Fruit fly (Drosophila melanogaster) whole organism, wandering third instar larva: Measurements from ENCODE around the gene CG31673.

Experiments
- Abd-B ChIP-seq: fragments of >200 bp; optimal IDR thresholded peaks from 2 replicates; lab custom pipeline; 2017; ENCODE audit warnings: missing biosample characterization, missing genetic modification characterization
- CG9705 ChIP-seq: fragments of 200-800 bp; sonication (Bioruptor generic); optimal IDR thresholded peaks from 2 replicates; lab custom pipeline; 2018; ENCODE audit warnings: missing biosample characterization, mild to moderate bottlenecking, missing genetic modification characterization
- CrebA ChIP-seq: fragments of 200-800 bp; sonication (Bioruptor generic); optimal IDR thresholded peaks from 2 replicates; lab custom pipeline; 2016; ENCODE audit warnings: missing biosample characterization, mild to moderate bottlenecking, missing genetic modification characterization, borderline replicate concordance
- Dif ChIP-seq: fragments of 200-275, 200-300 bp; sonication (Bioruptor generic); optimal IDR thresholded peaks from 2 replicates; lab custom pipeline; 2018; ENCODE audit warnings: missing biosample characterization, missing genetic modification characterization; ENCODE audit not compliant: partially characterized antibody
- GATAd ChIP-seq: sonication (Bioruptor generic); optimal IDR thresholded peaks from 2 replicates; lab custom pipeline; 2016; ENCODE audit warnings: missing biosample characterization, missing genetic modification characterization
- HLH106 ChIP-seq: fragments of 200-800 bp; optimal IDR thresholded peaks from 3 replicates; lab custom pipeline; 2019; ENCODE audit warnings: missing biosample characterization, mild to moderate bottlenecking, missing genetic modification characterization, moderate library complexity
- Hnf4 ChIP-seq: fragments of 200-800 bp; sonication (Bioruptor generic); optimal IDR thresholded peaks from 2 replicates; lab custom pipeline; 2016; ENCODE audit warnings: missing biosample characterization, mild to moderate bottlenecking, missing genetic modification characterization
- Hr78 ChIP-seq: fragments of >200 bp; optimal IDR thresholded peaks from 2 replicates; lab custom pipeline; 2017; ENCODE audit warnings: missing biosample characterization, missing genetic modification characterization
- Hr83 ChIP-seq: fragments of 200-300 bp; sonication (Bioruptor generic); optimal IDR thresholded peaks from 2 replicates; lab custom pipeline; 2016; ENCODE audit warnings: missing biosample characterization, mild to moderate bottlenecking, missing genetic modification characterization, moderate library complexity; ENCODE audit not compliant: poor library complexity, severe bottlenecking
- Jra ChIP-seq: sonication (Bioruptor generic); optimal IDR thresholded peaks from 2 replicates; lab custom pipeline; 2016; ENCODE audit warnings: missing biosample characterization, missing genetic modification characterization
- Mio ChIP-seq: sonication (Bioruptor generic); optimal IDR thresholded peaks from 2 replicates; lab custom pipeline; 2016; ENCODE audit warnings: missing biosample characterization, missing genetic modification characterization
- Myc ChIP-seq: fragments of >200 bp; optimal IDR thresholded peaks from 2 replicates; lab custom pipeline; 2017
- N ChIP-seq: fragments of >200 bp; optimal IDR thresholded peaks from 2 replicates; lab custom pipeline; 2018; ENCODE audit warnings: missing biosample characterization, missing external identifiers, missing genetic modification characterization
- OdsH ChIP-seq: fragments of 200-800 bp; sonication (Bioruptor generic); optimal IDR thresholded peaks from 2 replicates; lab custom pipeline; 2016; ENCODE audit warnings: missing biosample characterization, mild to moderate bottlenecking, missing genetic modification characterization
- Rel ChIP-seq, 2 experiments: fragments of 200-800 bp; sonication (Bioruptor generic) in 1 of 2; optimal IDR thresholded peaks; 2 replicates in 1 of 2; 3 replicates in 1 of 2; lab custom pipeline; 2016 to 2019; ENCODE audit warnings: mild to moderate bottlenecking in 2 of 2, missing biosample characterization in 2 of 2, missing genetic modification characterization in 2 of 2, moderate library complexity in 1 of 2
- Sp1 ChIP-seq: fragments of 200-800 bp; sonication (Bioruptor generic); optimal IDR thresholded peaks from 3 replicates; lab custom pipeline; 2019; ENCODE audit warnings: missing biosample characterization, mild to moderate bottlenecking, missing genetic modification characterization, moderate library complexity
- Vsx2 ChIP-seq: fragments of 200-300, 225-300 bp; sonication (Bioruptor generic); optimal IDR thresholded peaks from 2 replicates; lab custom pipeline; 2018; ENCODE audit warnings: missing biosample characterization, missing genetic modification characterization; ENCODE audit not compliant: partially characterized antibody
- br ChIP-seq: fragments of 200-800 bp; sonication (Bioruptor generic); optimal IDR thresholded peaks from 2 replicates; lab custom pipeline; 2016; ENCODE audit warnings: missing biosample characterization, missing genetic modification characterization
- brk ChIP-seq: fragments of 200-800 bp; sonication (Bioruptor generic); optimal IDR thresholded peaks from 2 replicates; lab custom pipeline; 2016; ENCODE audit warnings: missing biosample characterization, mild to moderate bottlenecking, missing genetic modification characterization
- dl ChIP-seq, 2 experiments: fragments of 175-275, 200-275 bp in 1 of 2; fragments of 200-275 bp in 1 of 2; sonication (Bioruptor generic); optimal IDR thresholded peaks; lab custom pipeline; 2018; ENCODE audit warnings: mild to moderate bottlenecking in 2 of 2, missing biosample characterization in 2 of 2, missing genetic modification characterization in 2 of 2, moderate library complexity in 2 of 2; ENCODE audit not compliant: partially characterized antibody in 2 of 2, insufficient read depth in 1 of 2
- dmrt93B ChIP-seq: fragments of 200-800 bp; sonication (Bioruptor generic); optimal IDR thresholded peaks from 2 replicates; lab custom pipeline; 2018; ENCODE audit warnings: missing biosample characterization, mild to moderate bottlenecking, missing genetic modification characterization
- dsf ChIP-seq: sonication (Bioruptor generic); optimal IDR thresholded peaks from 2 replicates; lab custom pipeline; 2016; ENCODE audit warnings: missing biosample characterization, missing genetic modification characterization, borderline replicate concordance
- ey ChIP-seq: fragments of 200-800 bp; sonication (Bioruptor generic); optimal IDR thresholded peaks from 2 replicates; lab custom pipeline; 2016; ENCODE audit warnings: missing biosample characterization, missing genetic modification characterization
- foxo ChIP-seq, 2 experiments: fragments of 200-800 bp; sonication (Bioruptor generic); optimal IDR thresholded peaks; 2 replicates in 1 of 2; 3 replicates in 1 of 2; lab custom pipeline; 2016 to 2017; ENCODE audit warnings: missing biosample characterization in 2 of 2, missing genetic modification characterization in 2 of 2
- fru ChIP-seq: fragments of 200-800 bp; sonication (Bioruptor generic); optimal IDR thresholded peaks from 3 replicates; lab custom pipeline; 2016; ENCODE audit warnings: missing biosample characterization, mild to moderate bottlenecking, missing genetic modification characterization
- h ChIP-seq: fragments of 200-800 bp; sonication (Bioruptor generic); optimal IDR thresholded peaks from 3 replicates; lab custom pipeline; 2016; ENCODE audit warnings: missing biosample characterization, mild to moderate bottlenecking, missing genetic modification characterization
- jim ChIP-seq: fragments of 175-275, 200-325 bp; sonication (Bioruptor generic); optimal IDR thresholded peaks from 2 replicates; lab custom pipeline; 2016; ENCODE audit warnings: missing biosample characterization, mild to moderate bottlenecking, missing genetic modification characterization
- lola ChIP-seq: fragments of >200 bp; optimal IDR thresholded peaks from 2 replicates; lab custom pipeline; 2017; ENCODE audit warnings: missing biosample characterization, missing genetic modification characterization
- pan ChIP-seq: fragments of >200 bp; optimal IDR thresholded peaks from 2 replicates; lab custom pipeline; 2017
- psq ChIP-seq: fragments of 200-800 bp; sonication (Bioruptor generic); optimal IDR thresholded peaks from 3 replicates; lab custom pipeline; 2017; ENCODE audit warnings: missing biosample characterization, mild to moderate bottlenecking, missing genetic modification characterization, moderate library complexity
- rgr ChIP-seq: fragments of 200-800 bp; sonication (Bioruptor generic); optimal IDR thresholded peaks from 3 replicates; lab custom pipeline; 2016; ENCODE audit warnings: missing biosample characterization, mild to moderate bottlenecking, missing genetic modification characterization
- sage ChIP-seq: fragments of 200-800 bp; sonication (Bioruptor generic); optimal IDR thresholded peaks from 2 replicates; lab custom pipeline; 2016; ENCODE audit warnings: missing biosample characterization, mild to moderate bottlenecking, missing genetic modification characterization
- sv ChIP-seq: fragments of 200-800 bp; sonication (Bioruptor generic); optimal IDR thresholded peaks from 3 replicates; lab custom pipeline; 2016; ENCODE audit warnings: missing biosample characterization, missing genetic modification characterization
- tai ChIP-seq: sonication (Bioruptor generic); optimal IDR thresholded peaks from 2 replicates; lab custom pipeline; 2016; ENCODE audit warnings: missing biosample characterization, missing genetic modification characterization
- usp ChIP-seq: fragments of >200 bp; optimal IDR thresholded peaks from 2 replicates; lab custom pipeline; 2017; ENCODE audit warnings: missing biosample characterization, missing genetic modification characterization
- woc ChIP-seq: sonication (Bioruptor generic); optimal IDR thresholded peaks from 2 replicates; lab custom pipeline; 2016; ENCODE audit warnings: missing biosample characterization, mild to moderate bottlenecking, missing genetic modification characterization

CG31673 gene

DNA sequence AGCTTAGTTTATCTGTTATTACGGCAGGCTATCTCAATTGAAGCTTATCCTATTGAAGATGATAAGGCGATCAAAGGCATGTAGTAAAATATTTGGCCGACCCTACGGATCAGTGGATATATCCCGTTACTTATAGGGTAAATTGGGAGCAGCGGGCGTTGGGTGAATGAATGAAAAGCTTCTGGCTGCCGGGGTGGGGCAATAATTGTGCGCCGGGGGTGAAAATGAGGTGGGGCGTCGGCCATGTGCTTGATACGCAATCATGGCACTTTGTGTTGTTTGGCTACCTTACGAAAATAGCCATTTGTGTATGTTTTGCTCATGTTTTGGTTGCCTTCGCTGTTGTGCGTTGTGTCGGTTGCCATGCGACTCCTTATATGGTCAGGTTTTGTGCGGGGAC is 27.6 kb upstream of the CG31673 start:
- TF ChIP-seq Vsx2 (GFP tag; lab: Kevin White, UChicago) (no peak), fru (GFP tag; lab: Kevin White, UChicago) (no peak), Rel (GFP tag; optimal IDR thresholded peaks at IDR 0.05; lab: Kevin White, UChicago) (no peak), Rel (tag; optimal IDR thresholded peaks at IDR 0.05; lab: Kevin White, UChicago) (peak; percentile 27)

DNA sequence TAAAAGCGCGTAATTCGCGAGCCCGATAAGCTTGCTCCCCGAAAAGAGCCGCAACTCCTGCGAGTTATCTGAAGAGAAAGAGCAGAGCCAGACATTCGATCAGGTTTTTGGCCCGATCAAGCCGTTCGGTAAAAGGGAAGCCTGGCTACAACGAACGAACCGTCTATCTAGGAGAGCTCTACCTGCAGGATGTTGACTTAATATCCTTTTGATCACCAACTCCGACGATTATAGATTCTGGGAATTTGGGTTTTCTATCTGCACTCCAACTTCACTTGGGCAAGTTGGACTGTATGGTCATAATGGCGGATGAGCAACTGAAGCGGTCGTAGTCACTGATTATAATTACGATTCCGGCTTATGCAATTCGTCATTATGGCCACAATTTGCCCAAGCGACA is 27.2 kb upstream of the CG31673 start:
- TF ChIP-seq br (GFP tag; lab: Kevin White, UChicago) = no peak
- no peak for TF ChIP-seq dsf
- no peak for TF ChIP-seq Hr78 (GFP tag; lab: Kevin White, UChicago)
- peak; percentile 23 for TF ChIP-seq sage
- no peak for TF ChIP-seq CG9705 (GFP tag; lab: Kevin White, UChicago)
- no peak for TF ChIP-seq jim (GFP tag; lab: Kevin White, UChicago)
- peak; percentile 65 for TF ChIP-seq HLH106 (tag; lab: Kevin White, UChicago)
- TF ChIP-seq usp = no peak
- no peak for TF ChIP-seq tai (GFP tag; lab: Kevin White, UChicago)
- no peak for TF ChIP-seq Rel (GFP tag; optimal IDR thresholded peaks at IDR 0.05; lab: Kevin White, UChicago)
- TF ChIP-seq Rel (tag; optimal IDR thresholded peaks at IDR 0.05; lab: Kevin White, UChicago) = no peak
- TF ChIP-seq Abd-B (GFP tag; lab: Kevin White, UChicago) = no peak
- no peak for TF ChIP-seq pan
- TF ChIP-seq dmrt93B (GFP tag; lab: Kevin White, UChicago) = peak; percentile 38
- TF ChIP-seq foxo (GFP tag; optimal IDR thresholded peaks at IDR 0.05; lab: Kevin White, UChicago) = peak in 1 of 2 experiments; percentile 47
- peak; percentile 11 for TF ChIP-seq rgr (GFP tag; lab: Kevin White, UChicago)
- TF ChIP-seq h (GFP tag; lab: Kevin White, UChicago) = peak; percentile 71
- TF ChIP-seq woc (GFP tag; lab: Kevin White, UChicago) = peak; percentile 59
- TF ChIP-seq dl (GFP tag; optimal IDR thresholded peaks at IDR 0.05; lab: Kevin White, UChicago; ENCODE audit: insufficient read depth in 1 of 2, partially characterized antibody in 2 of 2) = no peak
- TF ChIP-seq ey = peak; percentile 33
- TF ChIP-seq psq (GFP tag; lab: Kevin White, UChicago) = no peak
- peak; percentile 21 for TF ChIP-seq fru (GFP tag; lab: Kevin White, UChicago)

DNA sequence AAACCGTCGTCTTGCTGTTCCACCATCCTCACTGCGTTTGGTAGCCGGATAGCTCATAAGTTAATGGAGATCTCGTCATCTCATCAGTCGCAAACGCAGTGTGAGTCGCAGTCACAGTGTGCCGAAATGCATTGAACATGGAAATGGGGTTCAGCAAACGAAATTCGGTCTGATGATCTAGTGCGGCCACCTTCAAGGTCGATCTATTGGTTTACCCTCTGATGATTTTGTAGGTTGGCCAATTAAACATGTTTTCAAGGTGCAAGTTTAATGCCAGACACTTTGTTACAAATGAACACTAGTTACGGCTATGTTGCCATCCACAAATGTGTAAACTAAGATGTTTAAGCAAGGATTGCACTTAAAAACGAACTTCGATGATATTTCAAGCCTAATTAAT is 26.6 kb upstream of the CG31673 start:
- TF ChIP-seq Vsx2 (GFP tag; lab: Kevin White, UChicago) (no peak), CrebA (GFP tag; lab: Kevin White, UChicago) (no peak), Dif (GFP tag; lab: Kevin White, UChicago) (no peak), dmrt93B (GFP tag; lab: Kevin White, UChicago) (no peak), Abd-B (GFP tag; lab: Kevin White, UChicago) (no peak), Jra (GFP tag; lab: Kevin White, UChicago) (no peak), dl (GFP tag; optimal IDR thresholded peaks at IDR 0.05; lab: Kevin White, UChicago; ENCODE audit: insufficient read depth in 1 of 2, partially characterized antibody in 2 of 2) (no peak), GATAd (GFP tag; lab: Kevin White, UChicago) (no peak), pan (no peak), woc (GFP tag; lab: Kevin White, UChicago) (no peak), fru (GFP tag; lab: Kevin White, UChicago) (no peak)

DNA sequence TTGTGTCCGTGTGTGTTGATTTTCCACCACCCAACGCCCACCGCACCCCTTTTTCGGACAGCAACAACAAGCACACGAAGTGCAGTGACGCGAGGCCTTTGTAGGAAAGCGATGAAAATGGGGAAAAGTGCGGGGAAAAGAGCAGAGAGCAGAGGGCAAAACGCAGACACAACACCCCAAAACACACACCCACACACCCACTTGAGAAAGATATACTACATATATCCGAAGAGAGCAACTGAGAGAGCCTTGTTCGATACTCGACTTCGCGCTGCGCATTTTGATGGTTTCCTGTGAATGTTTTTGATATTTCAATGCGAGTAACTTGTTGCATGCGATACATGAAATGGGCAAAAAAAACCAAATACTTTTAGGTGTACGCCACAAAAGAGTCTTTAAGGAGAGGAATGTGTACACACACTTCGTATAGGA is 25.7 kb upstream of the CG31673 start:
- TF ChIP-seq ey = no peak
- TF ChIP-seq psq (GFP tag; lab: Kevin White, UChicago) = peak; percentile 22

DNA sequence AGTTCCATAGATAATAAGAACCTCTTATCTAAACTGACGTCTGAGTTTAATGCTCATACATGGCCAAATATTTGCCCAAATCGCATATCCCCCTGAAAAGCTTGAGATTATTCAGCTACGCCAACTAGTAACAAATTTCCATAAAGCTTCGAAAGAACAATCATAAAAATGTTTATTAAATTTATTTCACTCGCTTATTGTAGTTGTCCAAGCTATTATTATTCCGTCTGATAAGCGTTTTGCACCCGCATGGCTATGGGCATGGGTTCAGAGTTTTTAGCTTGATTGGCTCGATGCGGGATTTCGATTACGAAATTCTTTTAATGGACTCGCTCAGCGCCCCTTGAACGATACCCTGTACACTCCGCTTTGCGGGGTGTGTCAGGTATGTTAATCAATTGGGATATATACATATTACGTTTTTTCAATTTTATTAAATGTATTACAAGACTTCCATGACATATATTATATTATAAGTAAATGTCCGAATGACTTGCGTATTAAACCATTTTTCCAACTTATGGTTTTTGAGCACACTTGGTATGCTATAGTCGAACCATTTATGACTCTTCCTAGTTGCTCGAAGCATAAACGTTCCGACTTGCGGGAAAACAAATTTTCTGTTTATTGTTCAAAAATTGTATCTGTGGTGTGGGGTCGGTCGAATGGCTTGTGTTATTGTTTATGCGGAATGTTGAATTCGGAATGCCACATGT is 23.6 kb upstream of the CG31673 start:
- TF ChIP-seq Vsx2 (GFP tag; lab: Kevin White, UChicago) (no peak), Dif (GFP tag; lab: Kevin White, UChicago) (no peak), Hr78 (GFP tag; lab: Kevin White, UChicago) (no peak), brk (GFP tag; lab: Kevin White, UChicago) (peak; percentile 49), tai (GFP tag; lab: Kevin White, UChicago) (no peak), Myc (lab: Kevin White, UChicago) (no peak), jim (GFP tag; lab: Kevin White, UChicago) (no peak), OdsH (GFP tag; lab: Kevin White, UChicago) (peak; percentile 77), psq (GFP tag; lab: Kevin White, UChicago) (peak; percentile 71), Sp1 (GFP tag; lab: Kevin White, UChicago) (peak; percentile 15), dl (GFP tag; optimal IDR thresholded peaks at IDR 0.05; lab: Kevin White, UChicago; ENCODE audit: insufficient read depth in 1 of 2, partially characterized antibody in 2 of 2) (no peak), CG9705 (GFP tag; lab: Kevin White, UChicago) (no peak), ey (peak; percentile 55), Mio (GFP tag; lab: Kevin White, UChicago) (no peak), Rel (GFP tag; optimal IDR thresholded peaks at IDR 0.05; lab: Kevin White, UChicago) (peak; percentile 40), Rel (tag; optimal IDR thresholded peaks at IDR 0.05; lab: Kevin White, UChicago) (peak; percentile 6), Jra (GFP tag; lab: Kevin White, UChicago) (no peak), sv (GFP tag; lab: Kevin White, UChicago) (peak; percentile 94), CrebA (GFP tag; lab: Kevin White, UChicago) (no peak), woc (GFP tag; lab: Kevin White, UChicago) (peak; percentile 21), N (GFP tag; lab: Kevin White, UChicago) (no peak), rgr (GFP tag; lab: Kevin White, UChicago) (peak; percentile 83), Hnf4 (GFP tag; lab: Kevin White, UChicago) (peak; percentile 60), lola (GFP tag; lab: Kevin White, UChicago) (no peak), Hr83 (GFP tag; lab: Kevin White, UChicago) (no peak)
